Fruit fly (Drosophila melanogaster) Kc167 (cell line): Measurements from ENCODE around the gene Prx6a.

ENCODE experiments used
- Myc ChIP-seq: fragments of >200 bp; optimal IDR thresholded peaks from 2 replicates; lab custom pipeline; 2017; ENCODE audit warnings: missing external identifiers
- insv ChIP-seq: fragments of >200 bp; optimal IDR thresholded peaks from 3 replicates; lab custom pipeline; 2018; ENCODE audit warnings: missing external identifiers
- psq ChIP-seq: fragments of >200 bp; optimal IDR thresholded peaks from 2 replicates; lab custom pipeline; 2017; ENCODE audit warnings: missing external identifiers

DNA sequence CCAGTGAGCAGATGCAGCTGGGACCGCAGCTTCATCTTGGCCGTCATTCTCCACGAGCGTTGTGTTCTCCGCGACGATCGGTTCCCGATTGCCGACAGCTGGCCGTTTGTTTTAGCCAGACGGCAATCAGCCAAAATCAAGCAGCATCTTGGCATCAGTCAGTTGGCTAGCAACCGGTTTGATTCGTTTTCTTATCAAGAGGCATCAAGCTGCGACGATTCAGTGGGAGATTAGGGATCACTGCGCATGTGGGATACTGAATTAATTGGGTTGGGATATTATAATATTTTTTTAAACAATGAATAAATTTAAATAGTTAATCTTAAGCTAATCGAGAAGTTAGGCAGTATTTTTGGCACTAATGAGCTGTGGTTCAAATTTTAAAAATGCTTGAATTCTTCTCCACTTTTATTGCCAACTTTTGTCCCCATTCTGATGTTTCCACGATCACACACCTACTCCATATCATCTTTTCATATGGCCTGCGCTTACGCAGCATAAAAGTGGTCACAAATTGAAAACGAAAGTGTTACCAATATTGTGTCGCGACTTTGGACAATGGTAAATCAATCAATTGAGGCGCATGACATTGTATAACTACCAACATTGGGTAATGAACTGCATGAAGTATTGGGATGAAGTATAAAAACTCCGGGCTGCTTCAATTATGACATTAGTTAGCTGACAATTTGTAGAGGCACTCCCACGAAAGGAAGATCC lies 40.1 kb downstream of the Prx6a start, which contains the start of the genes CG3119 and Cpr23B:
- no peak for TF ChIP-seq Myc (lab: Kevin White, UChicago)
- TF ChIP-seq insv, result no peak
- TF ChIP-seq psq (lab: Kevin White, UChicago), result no peak
